Fruit fly (Drosophila melanogaster) Kc167 (cell line): Measurements from ENCODE around the gene Mtch.

Source experiments
- Myc ChIP-seq: fragments of >200 bp; optimal IDR thresholded peaks from 2 replicates; lab custom pipeline; 2017; ENCODE audit warnings: missing external identifiers
- Sin3A ChIP-seq: fragments of >200 bp; optimal IDR thresholded peaks from 2 replicates; lab custom pipeline; 2018; ENCODE audit warnings: missing external identifiers
- h ChIP-seq: fragments of >200 bp; optimal IDR thresholded peaks from 3 replicates; lab custom pipeline; 2018; ENCODE audit warnings: missing external identifiers
- psq ChIP-seq: fragments of >200 bp; optimal IDR thresholded peaks from 2 replicates; lab custom pipeline; 2017; ENCODE audit warnings: missing external identifiers
- ttk ChIP-seq: sonication (Bioruptor generic); optimal IDR thresholded peaks from 2 replicates; lab custom pipeline; 2017; ENCODE audit warnings: missing external identifiers

- TF ChIP-seq psq (lab: Kevin White, UChicago) (no peak), h (no peak), ttk (lab: Kevin White, UChicago) (no peak), Sin3A (lab: Kevin White, UChicago) (no peak), Myc (lab: Kevin White, UChicago) (no peak)
Observed at dm6 chr3L:199050-199745, 14.8 kb downstream of the Mtch start.
